Worm (Caenorhabditis elegans) whole organism, L2 larva: ENCODE data around the gene srab-4.

ENCODE experiments used
- ceh-82 ChIP-seq: fragments of 150-350 bp; optimal IDR thresholded peaks from 2 replicates; lab custom pipeline; 2014; ENCODE audit warnings: missing biosample characterization, missing genetic modification characterization
- elt-1 ChIP-seq: fragments of 150-350 bp; optimal IDR thresholded peaks from 2 replicates; lab custom pipeline; 2014; ENCODE audit warnings: missing biosample characterization, missing genetic modification characterization
- lin-39 ChIP-seq: fragments of 150-350 bp; optimal IDR thresholded peaks from 2 replicates; lab custom pipeline; 2014; ENCODE audit warnings: missing biosample characterization, missing genetic modification reagents, missing genetic modification characterization
- sem-4 ChIP-seq: fragments of 150-350 bp; optimal IDR thresholded peaks from 2 replicates; lab custom pipeline; 2014; ENCODE audit warnings: missing biosample characterization, missing genetic modification reagents, missing genetic modification characterization
- ztf-11 ChIP-seq: sonication (generic microtip); optimal IDR thresholded peaks from 2 replicates; lab custom pipeline; 2017; ENCODE audit warnings: missing biosample characterization, missing genetic modification characterization

- TF ChIP-seq ztf-11 (tag; lab: Kevin White, UChicago) (no peak), lin-39 (tag; lab: Kevin White, UChicago) (no peak), ceh-82 (tag; lab: Kevin White, UChicago) (no peak), sem-4 (tag; lab: Kevin White, UChicago) (no peak), elt-1 (tag; lab: Kevin White, UChicago) (no peak)
These were observed 6.9 kb upstream of the srab-4 start, which contains the start of gene nhr-107 for ce11 chrV:6997041-6997552.
